Worm (Caenorhabditis elegans): ENCODE measurements around the gene str-233.

DNA sequence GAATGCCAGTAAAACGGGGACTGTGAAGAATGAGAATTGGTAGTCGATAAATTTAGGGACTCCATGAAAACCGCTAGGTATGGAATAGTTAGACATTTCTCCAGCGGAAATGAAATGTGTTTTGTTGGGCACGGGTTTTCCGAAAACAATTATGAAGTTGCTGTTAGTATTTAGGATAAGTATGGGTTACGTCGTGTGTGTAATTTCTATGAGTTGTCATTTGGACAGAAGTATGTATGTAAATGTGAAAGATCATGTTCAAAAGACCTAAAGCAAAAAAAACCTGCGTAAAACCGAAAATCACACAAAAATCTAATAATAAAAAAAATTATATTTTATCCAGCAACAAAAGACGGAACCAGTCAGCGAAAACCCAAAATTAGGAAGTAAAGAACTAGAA is 37.0 kb downstream of the str-233 start, which contains the start of gene sru-23:
- TF ChIP-seq aly-2 (tag; optimal IDR thresholded peaks at IDR 0.05) (no peak), pqm-1 (tag; optimal IDR thresholded peaks at IDR 0.05) (no peak), nhr-76 (tag; optimal IDR thresholded peaks at IDR 0.05) (no peak)
